Worm (Caenorhabditis elegans) whole organism, midembryonic: ENCODE measurements around the gene nhr-164.
"Not testable (repeated sequence)": the region's sequence is repeated elsewhere in the genome, so short reads cannot be mapped to it uniquely, and the experiment has no call there.

Experiments
- T22C8.4 ChIP-seq: fragments of 200-800 bp; sonication (Bioruptor generic); IDR thresholded peaks from 2 replicates; pipeline ENCODE4 v1.3.6; 2022; ENCODE audit warnings: missing genetic modification characterization, missing compliant biosample characterization
- cog-1 ChIP-seq: sonication (generic microtip); optimal IDR thresholded peaks from 2 replicates; lab custom pipeline; 2016; ENCODE audit warnings: missing genetic modification characterization, missing compliant biosample characterization
- flt-1 ChIP-seq: fragments of 200-800 bp; sonication (Bioruptor generic); IDR thresholded peaks from 2 replicates; pipeline ENCODE4 v1.3.6; 2022; ENCODE audit warnings: missing genetic modification characterization, missing compliant biosample characterization
- klf-2 ChIP-seq: fragments of 200-800 bp; sonication (Bioruptor generic); conservative IDR thresholded peaks from 2 replicates; pipeline ENCODE4 v1.3.6; 2022; ENCODE audit warnings: missing genetic modification reagents, missing genetic modification characterization, missing compliant biosample characterization
- med-1 ChIP-seq: sonication (generic microtip); optimal IDR thresholded peaks from 2 replicates; lab custom pipeline; 2017; ENCODE audit warnings: missing genetic modification characterization, mild to moderate bottlenecking, missing compliant biosample characterization, antibody characterized with exemption, missing genetic modification reagents; ENCODE audit not compliant: insufficient read depth
- ref-1 ChIP-seq: fragments of 200-800 bp; sonication (Bioruptor generic); conservative IDR thresholded peaks from 2 replicates; pipeline ENCODE4 v1.3.6; 2022; ENCODE audit warnings: missing genetic modification reagents, missing genetic modification characterization, missing compliant biosample characterization
- tab-1 ChIP-seq: fragments of 200-800 bp; sonication (Bioruptor generic); IDR thresholded peaks from 2 replicates; pipeline ENCODE4 v1.3.6; 2022; ENCODE audit warnings: missing genetic modification characterization, missing compliant biosample characterization
- ztf-23 ChIP-seq: fragments of 200-800 bp; sonication (Bioruptor generic); IDR thresholded peaks from 2 replicates; pipeline ENCODE4 v1.3.6; 2022; ENCODE audit warnings: missing genetic modification reagents, missing genetic modification characterization, missing compliant biosample characterization
- ztf-29 ChIP-seq: fragments of 200-800 bp; sonication (Bioruptor generic); IDR thresholded peaks from 2 replicates; pipeline ENCODE4 v1.3.6; 2022; ENCODE audit warnings: missing genetic modification reagents, missing genetic modification characterization, missing compliant biosample characterization

nhr-164 gene

ce11 chrV:15238552-15238951, 3.0 kb upstream of the nhr-164 start, which contains the start of gene srw-12:
srw-12 (minus strand) TSS chrV:15238652.
- TF ChIP-seq ref-1 (GFP tag; lab: Robert Waterston, UW) = no peak
- TF ChIP-seq T22C8.4 (GFP tag; lab: Robert Waterston, UW) = no peak
- TF ChIP-seq ztf-23 (GFP tag; lab: Robert Waterston, UW) = no peak
- no peak for TF ChIP-seq cog-1
- no peak for TF ChIP-seq ztf-29 (GFP tag; lab: Robert Waterston, UW)
- no peak for TF ChIP-seq med-1 (GFP tag; lab: Kevin White, UChicago)
- no peak for TF ChIP-seq klf-2 (GFP tag; lab: Robert Waterston, UW)
- no peak for TF ChIP-seq flt-1 (GFP tag; lab: Robert Waterston, UW)
- no peak for TF ChIP-seq tab-1

- TF ChIP-seq med-1 (GFP tag; lab: Kevin White, UChicago) (no peak), cog-1 (no peak), ztf-23 (GFP tag; lab: Robert Waterston, UW) (no peak), flt-1 (GFP tag; lab: Robert Waterston, UW) (no peak), klf-2 (GFP tag; lab: Robert Waterston, UW) (no peak), ztf-29 (GFP tag; lab: Robert Waterston, UW) (no peak), tab-1 (no peak), ref-1 (GFP tag; lab: Robert Waterston, UW) (no peak), T22C8.4 (GFP tag; lab: Robert Waterston, UW) (no peak)
These were observed 3.4 kb downstream of the nhr-164 start, which contains the start of gene srw-13 for ce11 chrV:15232200-15232599. srw-13 (plus strand) TSS chrV:15232500.

- TF ChIP-seq klf-2 (GFP tag; lab: Robert Waterston, UW) (no peak), ref-1 (GFP tag; lab: Robert Waterston, UW) (no peak), ztf-23 (GFP tag; lab: Robert Waterston, UW) (no peak), med-1 (GFP tag; lab: Kevin White, UChicago) (no peak), cog-1 (no peak), tab-1 (no peak), ztf-29 (GFP tag; lab: Robert Waterston, UW) (no peak), T22C8.4 (GFP tag; lab: Robert Waterston, UW) (no peak), flt-1 (GFP tag; lab: Robert Waterston, UW) (no peak)
These were observed 5.3 kb downstream of the nhr-164 start, which contains the start of gene srw-15 for ce11 chrV:15230243-15230642. srw-15 (plus strand) TSS chrV:15230543.

- no peak for TF ChIP-seq ztf-29 (GFP tag; lab: Robert Waterston, UW)
- TF ChIP-seq ztf-23 (GFP tag; lab: Robert Waterston, UW) = no peak
- no peak for TF ChIP-seq ref-1 (GFP tag; lab: Robert Waterston, UW)
- no peak for TF ChIP-seq med-1 (GFP tag; lab: Kevin White, UChicago)
- TF ChIP-seq tab-1 = no peak
- no peak for TF ChIP-seq cog-1
- no peak for TF ChIP-seq klf-2 (GFP tag; lab: Robert Waterston, UW)
- TF ChIP-seq flt-1 (GFP tag; lab: Robert Waterston, UW) = no peak
- TF ChIP-seq T22C8.4 (GFP tag; lab: Robert Waterston, UW) = no peak
These were observed 9.4 kb downstream of the nhr-164 start for ce11 chrV:15226206-15226605.

ce11 chrV:15225650-15226049, 9.9 kb downstream of the nhr-164 start, which contains the start of gene srw-14:
srw-14 (plus strand) TSS chrV:15225950.
- TF ChIP-seq med-1 (GFP tag; lab: Kevin White, UChicago) (no peak), cog-1 (no peak), T22C8.4 (GFP tag; lab: Robert Waterston, UW) (no peak), tab-1 (no peak), ztf-23 (GFP tag; lab: Robert Waterston, UW) (no peak), flt-1 (GFP tag; lab: Robert Waterston, UW) (no peak), klf-2 (GFP tag; lab: Robert Waterston, UW) (no peak), ref-1 (GFP tag; lab: Robert Waterston, UW) (no peak), ztf-29 (GFP tag; lab: Robert Waterston, UW) (no peak)

ce11 chrV:15223668-15224067, 11.9 kb downstream of the nhr-164 start, which contains the start of gene srw-24:
srw-24 (plus strand) TSS chrV:15223968.
- TF ChIP-seq ztf-29 (GFP tag; lab: Robert Waterston, UW) (no peak), klf-2 (GFP tag; lab: Robert Waterston, UW) (no peak), tab-1 (no peak), T22C8.4 (GFP tag; lab: Robert Waterston, UW) (no peak), ztf-23 (GFP tag; lab: Robert Waterston, UW) (no peak), flt-1 (GFP tag; lab: Robert Waterston, UW) (no peak), cog-1 (no peak), ref-1 (GFP tag; lab: Robert Waterston, UW) (no peak), med-1 (GFP tag; lab: Kevin White, UChicago) (no peak)

ce11 chrV:15221330-15221729, 14.2 kb downstream of the nhr-164 start, which contains the start of gene irld-25:
irld-25 (plus strand) TSS chrV:15221630.
- TF ChIP-seq ztf-29 (GFP tag; lab: Robert Waterston, UW) (no peak), ref-1 (GFP tag; lab: Robert Waterston, UW) (no peak), cog-1 (no peak), T22C8.4 (GFP tag; lab: Robert Waterston, UW) (no peak), tab-1 (no peak), ztf-23 (GFP tag; lab: Robert Waterston, UW) (no peak), flt-1 (GFP tag; lab: Robert Waterston, UW) (no peak), klf-2 (GFP tag; lab: Robert Waterston, UW) (no peak), med-1 (GFP tag; lab: Kevin White, UChicago) (no peak)

- no peak for TF ChIP-seq med-1 (GFP tag; lab: Kevin White, UChicago)
- no peak for TF ChIP-seq ztf-29 (GFP tag; lab: Robert Waterston, UW)
- TF ChIP-seq tab-1 = no peak
- no peak for TF ChIP-seq klf-2 (GFP tag; lab: Robert Waterston, UW)
- TF ChIP-seq ref-1 (GFP tag; lab: Robert Waterston, UW) = no peak
- TF ChIP-seq T22C8.4 (GFP tag; lab: Robert Waterston, UW) = no peak
- no peak for TF ChIP-seq flt-1 (GFP tag; lab: Robert Waterston, UW)
- no peak for TF ChIP-seq ztf-23 (GFP tag; lab: Robert Waterston, UW)
- no peak for TF ChIP-seq cog-1
These were observed 18.9 kb downstream of the nhr-164 start, which contains the start of gene sri-25 for ce11 chrV:15216705-15217104. sri-25 (plus strand) TSS chrV:15217005.

- not testable (repeated sequence) for TF ChIP-seq tab-1; flt-1 (GFP tag; lab: Robert Waterston, UW); klf-2 (GFP tag; lab: Robert Waterston, UW)
These were observed 20.4 kb downstream of the nhr-164 start, which contains the start of gene sri-26 for ce11 chrV:15215175-15215574. sri-26 (plus strand) TSS chrV:15215475.
